Fruit fly (Drosophila melanogaster) whole organism, embryonic: Measurements from ENCODE around the gene aru.

Experiments used
- Adf1 ChIP-seq: fragments of 200-800 bp; sonication (Bioruptor generic); IDR thresholded peaks from 2 replicates; pipeline ENCODE4 v1.3.6; 2022; ENCODE audit warnings: missing biosample characterization, missing genetic modification characterization
- Aef1 ChIP-seq: fragments of 200-800 bp; sonication (Bioruptor generic); IDR thresholded peaks from 3 replicates; pipeline ENCODE4 v1.3.6; 2022; ENCODE audit warnings: missing biosample characterization, missing genetic modification characterization
- C15 ChIP-seq: fragments of 200-800 bp; sonication (Bioruptor generic); IDR thresholded peaks from 3 replicates; pipeline ENCODE4 v1.3.6; 2022; ENCODE audit warnings: missing biosample characterization, missing genetic modification characterization
- CG10209 ChIP-seq: fragments of 200-800 bp; sonication (Bioruptor generic); optimal IDR thresholded peaks from 3 replicates; lab custom pipeline; 2017; ENCODE audit warnings: missing biosample characterization, mild to moderate bottlenecking, missing genetic modification characterization, missing genetic modification reagents
- CG14667 ChIP-seq: fragments of 200-800 bp; sonication (Bioruptor generic); IDR thresholded peaks from 2 replicates; pipeline ENCODE4 v1.3.6; 2022; ENCODE audit warnings: missing biosample characterization, missing genetic modification characterization
- CG17186 ChIP-seq: fragments of 200-800 bp; sonication (Bioruptor generic); optimal IDR thresholded peaks from 3 replicates; lab custom pipeline; 2017; ENCODE audit warnings: missing biosample characterization, missing genetic modification reagents, missing genetic modification characterization
- CG2120 ChIP-seq: fragments of 200-800 bp; sonication (Bioruptor generic); optimal IDR thresholded peaks from 3 replicates; lab custom pipeline; 2016; ENCODE audit warnings: missing biosample characterization, missing genetic modification characterization
- CG2875 ChIP-seq: fragments of 200-800 bp; sonication (Bioruptor generic); optimal IDR thresholded peaks from 2 replicates; lab custom pipeline; 2017; ENCODE audit warnings: missing biosample characterization, mild to moderate bottlenecking, missing genetic modification characterization, missing genetic modification reagents
- CG2889 ChIP-seq: fragments of 200-800 bp; sonication (Bioruptor generic); IDR thresholded peaks from 3 replicates; pipeline ENCODE4 v1.3.6; 2022; ENCODE audit warnings: missing biosample characterization, missing genetic modification characterization
- CG30020 ChIP-seq: fragments of 200-800 bp; optimal IDR thresholded peaks from 2 replicates; lab custom pipeline; 2019; ENCODE audit warnings: missing biosample characterization, mild to moderate bottlenecking, missing genetic modification characterization, moderate library complexity
- CG3838 ChIP-seq: fragments of 200-800 bp; sonication (Bioruptor generic); optimal IDR thresholded peaks from 3 replicates; lab custom pipeline; 2016; ENCODE audit warnings: missing biosample characterization, missing genetic modification characterization
- CG3847 ChIP-seq: fragments of 200-800 bp; sonication (Bioruptor generic); IDR thresholded peaks from 2 replicates; pipeline ENCODE4 v1.3.6; 2022; ENCODE audit warnings: missing biosample characterization, missing genetic modification characterization
- CG3995 ChIP-seq: fragments of 200-800 bp; sonication (Bioruptor generic); optimal IDR thresholded peaks from 3 replicates; lab custom pipeline; 2016; ENCODE audit warnings: missing biosample characterization, missing genetic modification characterization
- CG4820 ChIP-seq: fragments of 200-800 bp; sonication (Bioruptor generic); optimal IDR thresholded peaks from 3 replicates; lab custom pipeline; 2016; ENCODE audit warnings: missing biosample characterization, missing genetic modification characterization
- CG6272 ChIP-seq: fragments of 200-800 bp; sonication (Bioruptor generic); IDR thresholded peaks from 2 replicates; pipeline ENCODE4 v1.3.6; 2022; ENCODE audit warnings: missing biosample characterization, missing genetic modification characterization
- CG7786 ChIP-seq: fragments of 200-800 bp; sonication (Bioruptor generic); optimal IDR thresholded peaks from 2 replicates; lab custom pipeline; 2016; ENCODE audit warnings: missing biosample characterization, missing genetic modification characterization
- CG8359 ChIP-seq: fragments of 200-800 bp; sonication (Bioruptor generic); optimal IDR thresholded peaks from 2 replicates; lab custom pipeline; 2017; ENCODE audit warnings: missing biosample characterization, mild to moderate bottlenecking, missing genetic modification characterization, borderline replicate concordance
- Doc2 ChIP-seq: fragments of 200-800 bp; sonication (Bioruptor generic); IDR thresholded peaks from 2 replicates; pipeline ENCODE4 v1.3.6; 2022; ENCODE audit warnings: missing biosample characterization, missing genetic modification characterization
- Ets97D ChIP-seq: fragments of 200-800 bp; sonication (Bioruptor generic); optimal IDR thresholded peaks from 3 replicates; lab custom pipeline; 2016; ENCODE audit warnings: missing biosample characterization, missing genetic modification characterization
- Fer3 ChIP-seq: fragments of 200-800 bp; sonication (Bioruptor generic); optimal IDR thresholded peaks from 2 replicates; lab custom pipeline; 2018; ENCODE audit warnings: missing biosample characterization, mild to moderate bottlenecking, missing genetic modification characterization, moderate library complexity
- GATAe ChIP-seq: fragments of 200-800 bp; sonication (Bioruptor generic); conservative IDR thresholded peaks from 2 replicates; pipeline ENCODE4 v1.3.6; 2022; ENCODE audit warnings: missing biosample characterization, missing genetic modification characterization
- HLH4C ChIP-seq: fragments of 200-800 bp; sonication (Bioruptor generic); IDR thresholded peaks from 3 replicates; pipeline ENCODE4 v1.3.6; 2022; ENCODE audit warnings: missing biosample characterization, missing genetic modification characterization; ENCODE audit not compliant: partially characterized antibody
- HLHmδ ChIP-seq: fragments of 200-800 bp; sonication (Bioruptor generic); optimal IDR thresholded peaks from 2 replicates; lab custom pipeline; 2018; ENCODE audit warnings: missing biosample characterization, mild to moderate bottlenecking, missing genetic modification characterization, moderate library complexity
- Hand ChIP-seq: fragments of 200-800 bp; sonication (Bioruptor generic); optimal IDR thresholded peaks from 2 replicates; lab custom pipeline; 2017; ENCODE audit warnings: mild to moderate bottlenecking, missing biosample characterization, missing genetic modification reagents, missing genetic modification characterization
- Lim3 ChIP-seq: fragments of 200-800 bp; sonication (Bioruptor generic); IDR thresholded peaks from 2 replicates; pipeline ENCODE4 v1.3.6; 2022; ENCODE audit warnings: missing biosample characterization, missing genetic modification characterization
- Max ChIP-seq: fragments of 200-800 bp; sonication (Bioruptor generic); optimal IDR thresholded peaks from 2 replicates; lab custom pipeline; 2016; ENCODE audit warnings: missing biosample characterization, mild to moderate bottlenecking, missing genetic modification characterization
- Nf-YB ChIP-seq: fragments of 200-800 bp; sonication (Bioruptor generic); optimal IDR thresholded peaks from 3 replicates; lab custom pipeline; 2019; ENCODE audit warnings: missing biosample characterization, mild to moderate bottlenecking, missing genetic modification characterization, moderate library complexity
- Xrp1 ChIP-seq: fragments of 200-800 bp; sonication (Bioruptor generic); IDR thresholded peaks from 2 replicates; pipeline ENCODE4 v1.3.6; 2022; ENCODE audit warnings: missing biosample characterization, missing genetic modification characterization
- ac ChIP-seq: fragments of 200-800 bp; sonication (Bioruptor generic); optimal IDR thresholded peaks from 3 replicates; lab custom pipeline; 2017; ENCODE audit warnings: missing biosample characterization, mild to moderate bottlenecking, missing genetic modification characterization
- ap ChIP-seq: fragments of 200-800 bp; sonication (Bioruptor generic); IDR thresholded peaks from 2 replicates; pipeline ENCODE4 v1.3.6; 2022; ENCODE audit warnings: missing biosample characterization, missing genetic modification characterization
- ara ChIP-seq: fragments of 200-800 bp; sonication (Bioruptor generic); IDR thresholded peaks from 2 replicates; pipeline ENCODE4 v1.3.6; 2022; ENCODE audit warnings: missing biosample characterization, missing genetic modification characterization
- bsh ChIP-seq, 2 experiments: fragments of 200-800 bp; sonication (Bioruptor generic); optimal IDR thresholded peaks; 2 replicates each; lab custom pipeline; 2017 to 2018; ENCODE audit warnings: mild to moderate bottlenecking in 2 of 2, missing biosample characterization in 2 of 2, missing genetic modification characterization in 2 of 2, moderate library complexity in 1 of 2
- crc ChIP-seq: fragments of 200-800 bp; sonication (Bioruptor generic); optimal IDR thresholded peaks from 2 replicates; lab custom pipeline; 2016; ENCODE audit warnings: missing biosample characterization, missing genetic modification characterization
- cwo ChIP-seq: fragments of 200-800 bp; sonication (Bioruptor generic); optimal IDR thresholded peaks from 3 replicates; lab custom pipeline; 2017; ENCODE audit warnings: missing biosample characterization, missing genetic modification characterization, mild to moderate bottlenecking, moderate library complexity, missing genetic modification reagents
- danr ChIP-seq: fragments of 200-800 bp; sonication (Bioruptor generic); IDR thresholded peaks from 2 replicates; pipeline ENCODE4 v1.3.6; 2022; ENCODE audit warnings: missing biosample characterization, missing genetic modification characterization
- dimm ChIP-seq: fragments of 200-800 bp; sonication (Bioruptor generic); IDR thresholded peaks from 2 replicates; pipeline ENCODE4 v1.3.6; 2022; ENCODE audit warnings: missing biosample characterization, missing genetic modification characterization
- fd3F ChIP-seq: fragments of 200-800 bp; sonication (Bioruptor generic); optimal IDR thresholded peaks from 2 replicates; lab custom pipeline; 2018; ENCODE audit warnings: missing biosample characterization, mild to moderate bottlenecking, missing genetic modification characterization, moderate library complexity
- grn ChIP-seq: fragments of 200-800 bp; sonication (Bioruptor generic); optimal IDR thresholded peaks from 3 replicates; lab custom pipeline; 2017; ENCODE audit warnings: missing biosample characterization, missing genetic modification characterization
- h ChIP-seq: fragments of >200 bp; optimal IDR thresholded peaks from 2 replicates; lab custom pipeline; 2017
- kay ChIP-seq: fragments of 200-800 bp; sonication (Bioruptor generic); optimal IDR thresholded peaks from 2 replicates; lab custom pipeline; 2016; ENCODE audit warnings: missing biosample characterization, missing genetic modification characterization
- kni ChIP-seq: fragments of 200-800 bp; sonication (Bioruptor generic); optimal IDR thresholded peaks from 3 replicates; lab custom pipeline; 2017; ENCODE audit warnings: mild to moderate bottlenecking, missing biosample characterization, missing genetic modification reagents, missing genetic modification characterization
- lola ChIP-seq, 3 experiments: fragments of >200 bp in 2 of 3; fragments of 200-800 bp in 1 of 3; sonication (Bioruptor generic) in 1 of 3; optimal IDR thresholded peaks; 2 replicates each; lab custom pipeline; 2017 to 2019; ENCODE audit warnings: missing biosample characterization in 3 of 3, missing genetic modification characterization in 3 of 3, mild to moderate bottlenecking in 1 of 3, moderate library complexity in 1 of 3
- prd ChIP-seq, 3 experiments: fragments of >200 bp in 2 of 3; fragments of 200-800 bp in 1 of 3; sonication (Bioruptor generic) in 1 of 3; optimal IDR thresholded peaks in 2 of 3; IDR thresholded peaks in 1 of 3; 2 replicates in 2 of 3; 3 replicates in 1 of 3; pipeline versions ENCODE4 v1.3.6 to Lab custom; 2017 to 2022; ENCODE audit warnings: missing biosample characterization in 1 of 3, missing genetic modification characterization in 1 of 3
- pros ChIP-seq: fragments of 200-800 bp; sonication (Bioruptor generic); optimal IDR thresholded peaks from 3 replicates; lab custom pipeline; 2019; ENCODE audit warnings: missing biosample characterization, mild to moderate bottlenecking, missing genetic modification characterization, moderate library complexity
- psq ChIP-seq: fragments of 200-800 bp; sonication (Bioruptor generic); optimal IDR thresholded peaks from 2 replicates; lab custom pipeline; 2017; ENCODE audit warnings: missing biosample characterization, missing genetic modification characterization
- ranshi ChIP-seq: fragments of 200-800 bp; sonication (Bioruptor generic); IDR thresholded peaks from 2 replicates; pipeline ENCODE4 v1.3.6; 2022; ENCODE audit warnings: missing biosample characterization, missing genetic modification characterization
- ssp ChIP-seq: fragments of 200-800 bp; sonication (Bioruptor generic); IDR thresholded peaks from 2 replicates; pipeline ENCODE4 v1.3.6; 2022; ENCODE audit warnings: missing biosample characterization, missing genetic modification characterization
- tap ChIP-seq: fragments of 200-800 bp; optimal IDR thresholded peaks from 3 replicates; lab custom pipeline; 2019; ENCODE audit warnings: missing biosample characterization, mild to moderate bottlenecking, missing genetic modification characterization, moderate library complexity
- tgo ChIP-seq: fragments of 200-800 bp; sonication (Bioruptor generic); IDR thresholded peaks from 3 replicates; pipeline ENCODE4 v1.3.6; 2022; ENCODE audit warnings: missing biosample characterization, missing genetic modification characterization

aru gene

DNA sequence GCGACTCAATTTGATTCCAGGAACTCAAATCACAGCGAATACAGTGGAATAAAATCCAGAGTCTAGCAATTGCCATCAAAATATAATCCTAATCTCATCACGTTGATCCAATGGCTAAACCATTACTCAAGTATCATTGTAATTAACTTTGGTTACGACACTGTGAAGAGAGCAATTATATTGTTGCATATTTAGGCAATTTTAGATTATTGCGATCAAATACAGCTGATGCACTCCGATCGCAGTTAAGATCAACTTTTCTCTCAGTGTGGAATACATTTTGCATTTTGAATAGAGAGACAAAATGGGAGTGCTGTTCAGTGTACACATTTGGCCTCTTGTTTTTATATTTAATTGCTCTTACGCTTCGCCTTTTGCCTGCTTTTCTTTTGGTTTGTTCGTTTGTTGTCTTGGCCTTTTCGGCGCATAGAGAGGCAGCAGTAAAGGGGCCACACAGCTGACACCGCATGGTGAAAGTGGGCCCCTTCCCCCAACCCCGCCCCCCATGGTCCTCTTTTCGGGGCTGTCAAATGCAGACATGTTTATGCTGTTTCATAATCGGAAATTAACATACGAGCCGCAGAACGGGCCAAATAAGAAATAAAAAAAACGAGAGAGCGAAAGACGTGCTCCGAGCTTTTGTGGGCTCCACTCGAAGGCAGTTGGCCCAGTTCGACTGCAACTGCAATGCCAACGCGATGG is 21.8 kb downstream of the aru start (continued):
- peak in 1 of 3 experiments; percentile 19 for TF ChIP-seq lola (GFP tag; optimal IDR thresholded peaks at IDR 0.05; lab: Kevin White, UChicago)
- peak; percentile 25 for TF ChIP-seq CG17186 (GFP tag; lab: Kevin White, UChicago)
- no peak for TF ChIP-seq ranshi (GFP tag; lab: Robert Waterston, UW)
- no peak for TF ChIP-seq ac (GFP tag; lab: Kevin White, UChicago)
- peak; percentile 54 for TF ChIP-seq CG4820 (GFP tag; lab: Kevin White, UChicago)
- no peak for TF ChIP-seq GATAe (GFP tag; lab: Robert Waterston, UW)
- TF ChIP-seq CG7786 (GFP tag; lab: Kevin White, UChicago): peak; percentile 60
- peak; percentile 15 for TF ChIP-seq kay
- no peak for TF ChIP-seq Ets97D (GFP tag; lab: Kevin White, UChicago)
- TF ChIP-seq Aef1 (GFP tag; lab: Robert Waterston, UW): no peak
- TF ChIP-seq ap (GFP tag; lab: Robert Waterston, UW): peak; percentile 34
- no peak for TF ChIP-seq CG3995 (GFP tag; lab: Kevin White, UChicago)
- no peak for TF ChIP-seq HLHmδ (GFP tag; lab: Kevin White, UChicago)
- TF ChIP-seq CG2120 (GFP tag; lab: Kevin White, UChicago): peak; percentile 54
- peak; percentile 88 for TF ChIP-seq kni (GFP tag; lab: Kevin White, UChicago)
- TF ChIP-seq psq (GFP tag; lab: Kevin White, UChicago): no peak
- no peak for TF ChIP-seq Adf1
- no peak for TF ChIP-seq prd (optimal IDR thresholded peaks at IDR 0.05; lab: Kevin White, UChicago)
- peak; percentile 62; the same call in 2 of the 3 replicates for TF ChIP-seq prd (GFP tag; IDR thresholded peaks at IDR 0.05; lab: Robert Waterston, UW)
- TF ChIP-seq pros: no peak
- no peak for TF ChIP-seq grn (GFP tag; lab: Kevin White, UChicago)
- no peak for TF ChIP-seq CG2889 (GFP tag; lab: Robert Waterston, UW)
- peak; percentile 21 for TF ChIP-seq Nf-YB (GFP tag; lab: Kevin White, UChicago)
- peak; percentile 56 for TF ChIP-seq CG2875 (GFP tag; lab: Kevin White, UChicago)
- TF ChIP-seq danr (GFP tag; lab: Robert Waterston, UW): no peak
- TF ChIP-seq CG8359 (GFP tag; lab: Kevin White, UChicago): no peak
- TF ChIP-seq h (lab: Kevin White, UChicago): no peak
- TF ChIP-seq Doc2 (GFP tag; lab: Robert Waterston, UW): no peak
- TF ChIP-seq CG3838: no peak
- TF ChIP-seq Fer3 (tag; lab: Kevin White, UChicago): peak; percentile 46
- no peak for TF ChIP-seq CG30020 (tag; lab: Kevin White, UChicago)
- TF ChIP-seq bsh (GFP tag; optimal IDR thresholded peaks at IDR 0.05; lab: Kevin White, UChicago): peak in 1 of 2 experiments; percentile 73
- TF ChIP-seq CG14667: peak; percentile 39; the same call in 1 of the 2 replicates
- no peak for TF ChIP-seq Lim3 (GFP tag; lab: Robert Waterston, UW)
- peak; percentile 5 for TF ChIP-seq Max
- no peak for TF ChIP-seq ara
- TF ChIP-seq CG6272 (GFP tag; lab: Robert Waterston, UW): peak; percentile 40; the same call in 1 of the 2 replicates
- TF ChIP-seq Xrp1: peak; percentile 63; the same call in 1 of the 2 replicates
- no peak for TF ChIP-seq fd3F
- TF ChIP-seq dimm (GFP tag; lab: Robert Waterston, UW): no peak
- TF ChIP-seq CG10209 (GFP tag; lab: Kevin White, UChicago): peak; percentile 58
- no peak for TF ChIP-seq C15 (GFP tag; lab: Robert Waterston, UW)
- TF ChIP-seq tgo: peak; percentile 40; the same call in 1 of the 3 replicates
- no peak for TF ChIP-seq CG3847 (GFP tag; lab: Robert Waterston, UW)
- TF ChIP-seq crc (GFP tag; lab: Kevin White, UChicago): peak; percentile 27
- no peak for TF ChIP-seq cwo (GFP tag; lab: Kevin White, UChicago)
- no peak for TF ChIP-seq Hand (GFP tag; lab: Kevin White, UChicago)
- TF ChIP-seq ssp: peak; percentile 7; the same call in 1 of the 2 replicates
- TF ChIP-seq HLH4C (GFP tag; lab: Robert Waterston, UW): no peak
- peak; percentile 55 for TF ChIP-seq tap (tag; lab: Kevin White, UChicago)
